Fruit fly (Drosophila melanogaster) whole organism, prepupa: Measurements from ENCODE around the gene CG17732.

Source experiments
- CG10631 ChIP-seq: fragments of 200-800 bp; sonication (Bioruptor generic); optimal IDR thresholded peaks from 2 replicates; lab custom pipeline; 2016; ENCODE audit warnings: missing biosample characterization, missing genetic modification characterization
- CG10669 ChIP-seq: fragments of 200-800 bp; sonication (Bioruptor generic); optimal IDR thresholded peaks from 3 replicates; lab custom pipeline; 2018; ENCODE audit warnings: missing biosample characterization, mild to moderate bottlenecking, missing genetic modification characterization, moderate library complexity
- CG11294 ChIP-seq: fragments of 200-800 bp; sonication (Bioruptor generic); IDR thresholded peaks from 2 replicates; pipeline ENCODE4 v1.3.6; 2022; ENCODE audit warnings: missing biosample characterization, missing genetic modification characterization
- CG11762 ChIP-seq: fragments of 200-800 bp; sonication (Bioruptor generic); optimal IDR thresholded peaks from 3 replicates; lab custom pipeline; 2016; ENCODE audit warnings: missing biosample characterization, missing genetic modification characterization; ENCODE audit not compliant: insufficient read depth
- CG15336 ChIP-seq: fragments of 200-800 bp; sonication (Bioruptor generic); IDR thresholded peaks from 2 replicates; pipeline ENCODE4 v1.3.6; 2022; ENCODE audit warnings: missing biosample characterization, missing genetic modification characterization
- CG1621 ChIP-seq: fragments of 200-800 bp; sonication (Bioruptor generic); optimal IDR thresholded peaks from 3 replicates; lab custom pipeline; 2018; ENCODE audit warnings: missing biosample characterization, mild to moderate bottlenecking, missing genetic modification characterization
- CG16779 ChIP-seq: fragments of 200-800 bp; sonication (Bioruptor generic); optimal IDR thresholded peaks from 3 replicates; lab custom pipeline; 2017; ENCODE audit warnings: missing biosample characterization, mild to moderate bottlenecking, missing genetic modification characterization
- CG3032 ChIP-seq: fragments of 200-800 bp; optimal IDR thresholded peaks from 2 replicates; lab custom pipeline; 2019; ENCODE audit warnings: missing biosample characterization, mild to moderate bottlenecking, missing genetic modification characterization, moderate library complexity
- CG31627 ChIP-seq: fragments of 200-800 bp; sonication (Bioruptor generic); optimal IDR thresholded peaks from 3 replicates; lab custom pipeline; 2016; ENCODE audit warnings: missing biosample characterization, missing genetic modification characterization
- CG3919 ChIP-seq: fragments of 200-800 bp; sonication (Bioruptor generic); optimal IDR thresholded peaks from 3 replicates; lab custom pipeline; 2016; ENCODE audit warnings: missing biosample characterization, missing genetic modification characterization
- CG6276 ChIP-seq: fragments of 200-800 bp; sonication (Bioruptor generic); optimal IDR thresholded peaks from 2 replicates; lab custom pipeline; 2017; ENCODE audit warnings: missing biosample characterization, mild to moderate bottlenecking, missing genetic modification characterization
- CG6808 ChIP-seq: fragments of 200-800 bp; sonication (Bioruptor generic); optimal IDR thresholded peaks from 3 replicates; lab custom pipeline; 2017; ENCODE audit warnings: missing biosample characterization, missing genetic modification characterization, mild to moderate bottlenecking, moderate library complexity, missing genetic modification reagents
- CG6854 ChIP-seq: fragments of 200-800 bp; sonication (Bioruptor generic); optimal IDR thresholded peaks from 2 replicates; lab custom pipeline; 2017; ENCODE audit warnings: missing biosample characterization, mild to moderate bottlenecking, missing genetic modification characterization
- CG7368 ChIP-seq: fragments of 200-800 bp; sonication (Bioruptor generic); optimal IDR thresholded peaks from 3 replicates; lab custom pipeline; 2016; ENCODE audit warnings: missing biosample characterization, missing genetic modification characterization
- CG8119 ChIP-seq: fragments of 200-800 bp; sonication (Bioruptor generic); IDR thresholded peaks from 3 replicates; pipeline ENCODE4 v1.3.6; 2022; ENCODE audit warnings: missing biosample characterization, missing genetic modification characterization
- CG8319 ChIP-seq: fragments of 200-800 bp; sonication (Bioruptor generic); optimal IDR thresholded peaks from 3 replicates; lab custom pipeline; 2016; ENCODE audit warnings: missing biosample characterization, missing genetic modification characterization
- CG9139 ChIP-seq: fragments of 200-800 bp; sonication (Bioruptor generic); optimal IDR thresholded peaks from 3 replicates; lab custom pipeline; 2017; ENCODE audit warnings: missing biosample characterization, mild to moderate bottlenecking, missing genetic modification characterization
- Eip75B ChIP-seq: fragments of 200-800 bp; sonication (Bioruptor generic); optimal IDR thresholded peaks from 3 replicates; lab custom pipeline; 2016; ENCODE audit warnings: missing biosample characterization, missing genetic modification characterization
- Eip78C ChIP-seq: fragments of 200-800 bp; sonication (Bioruptor generic); peaks from one replicate; lab custom pipeline; 2016; ENCODE audit warnings: missing biosample characterization, missing genetic modification characterization
- Eip93F ChIP-seq: fragments of 200-800 bp; sonication (Bioruptor generic); optimal IDR thresholded peaks from 2 replicates; lab custom pipeline; 2016; ENCODE audit warnings: missing biosample characterization, mild to moderate bottlenecking, missing genetic modification characterization
- Ets21C ChIP-seq: fragments of 200-800 bp; sonication (Bioruptor generic); optimal IDR thresholded peaks from 3 replicates; lab custom pipeline; 2016; ENCODE audit warnings: missing biosample characterization, missing genetic modification characterization
- Ets96B ChIP-seq: fragments of 200-800 bp; optimal IDR thresholded peaks from 2 replicates; lab custom pipeline; 2019; ENCODE audit warnings: missing biosample characterization, mild to moderate bottlenecking, missing genetic modification characterization, moderate library complexity
- Gug ChIP-seq: fragments of 200-800 bp; sonication (Bioruptor generic); IDR thresholded peaks from 2 replicates; pipeline ENCODE4 v1.3.6; 2022; ENCODE audit warnings: missing biosample characterization, missing genetic modification characterization
- Hr38 ChIP-seq: sonication (Bioruptor generic); optimal IDR thresholded peaks from 2 replicates; lab custom pipeline; 2016; ENCODE audit warnings: missing biosample characterization, missing genetic modification characterization
- Hr39 ChIP-seq: fragments of 200-800 bp; sonication (Bioruptor generic); optimal IDR thresholded peaks from 2 replicates; lab custom pipeline; 2016; ENCODE audit warnings: missing biosample characterization, missing genetic modification characterization
- Lpt ChIP-seq: fragments of 200-800 bp; sonication (Bioruptor generic); optimal IDR thresholded peaks from 3 replicates; lab custom pipeline; 2016; ENCODE audit warnings: missing biosample characterization, missing genetic modification characterization
- Met ChIP-seq: fragments of 200-800 bp; sonication (Bioruptor generic); optimal IDR thresholded peaks from 3 replicates; lab custom pipeline; 2016; ENCODE audit warnings: missing biosample characterization, missing genetic modification characterization
- OdsH ChIP-seq: fragments of 200-800 bp; sonication (Bioruptor generic); optimal IDR thresholded peaks from 3 replicates; lab custom pipeline; 2016; ENCODE audit warnings: missing biosample characterization, missing genetic modification characterization
- Sox102F ChIP-seq: fragments of 200-800 bp; sonication (Bioruptor generic); optimal IDR thresholded peaks from 2 replicates; lab custom pipeline; 2016; ENCODE audit warnings: missing biosample characterization, mild to moderate bottlenecking, missing genetic modification characterization
- Sox15 ChIP-seq: fragments of 200-800 bp; sonication (Bioruptor generic); optimal IDR thresholded peaks from 3 replicates; lab custom pipeline; 2016; ENCODE audit warnings: missing biosample characterization, missing genetic modification characterization
- achi ChIP-seq: fragments of 200-800 bp; sonication (Bioruptor generic); optimal IDR thresholded peaks from 3 replicates; lab custom pipeline; 2016; ENCODE audit warnings: missing biosample characterization, missing genetic modification characterization
- dsx ChIP-seq: fragments of 200-800 bp; optimal IDR thresholded peaks from 3 replicates; lab custom pipeline; 2019; ENCODE audit warnings: missing biosample characterization, mild to moderate bottlenecking, missing genetic modification characterization, moderate library complexity; ENCODE audit not compliant: poor library complexity, severe bottlenecking
- eg ChIP-seq: fragments of 200-800 bp; sonication (Bioruptor generic); IDR thresholded peaks from 3 replicates; pipeline ENCODE4 v1.3.6; 2022; ENCODE audit warnings: missing biosample characterization, missing genetic modification characterization
- esn ChIP-seq: fragments of 200-800 bp; sonication (Bioruptor generic); optimal IDR thresholded peaks from 2 replicates; lab custom pipeline; 2016; ENCODE audit warnings: missing biosample characterization, mild to moderate bottlenecking, missing genetic modification characterization, moderate library complexity
- fd59A ChIP-seq: fragments of 200-800 bp; sonication (Bioruptor generic); optimal IDR thresholded peaks from 2 replicates; lab custom pipeline; 2017; ENCODE audit warnings: missing biosample characterization, mild to moderate bottlenecking, missing genetic modification characterization, missing genetic modification reagents
- fkh ChIP-seq: fragments of 200-800 bp; sonication (Bioruptor generic); optimal IDR thresholded peaks from 3 replicates; lab custom pipeline; 2017; ENCODE audit warnings: missing biosample characterization, mild to moderate bottlenecking, missing genetic modification characterization, moderate library complexity
- lz ChIP-seq: fragments of 200-800 bp; sonication (Bioruptor generic); optimal IDR thresholded peaks from 3 replicates; lab custom pipeline; 2016; ENCODE audit warnings: missing biosample characterization, missing genetic modification characterization
- net ChIP-seq: fragments of 200-800 bp; sonication (Bioruptor generic); optimal IDR thresholded peaks from 3 replicates; lab custom pipeline; 2016; ENCODE audit warnings: missing biosample characterization, missing genetic modification characterization
- spab ChIP-seq: fragments of 200-800 bp; sonication (Bioruptor generic); optimal IDR thresholded peaks from 2 replicates; lab custom pipeline; 2017; ENCODE audit warnings: missing biosample characterization, mild to moderate bottlenecking, missing genetic modification characterization, missing genetic modification reagents
- ss ChIP-seq, 2 experiments: fragments of 200-800 bp; sonication (Bioruptor generic); optimal IDR thresholded peaks; 2 replicates in 1 of 2; 3 replicates in 1 of 2; lab custom pipeline; 2017 to 2018; ENCODE audit warnings: mild to moderate bottlenecking in 2 of 2, missing biosample characterization in 2 of 2, missing genetic modification characterization in 2 of 2, moderate library complexity in 1 of 2
- svp ChIP-seq: fragments of 200-800 bp; sonication (Bioruptor generic); peaks from one replicate; lab custom pipeline; 2016; ENCODE audit warnings: missing biosample characterization, missing genetic modification characterization
- topi ChIP-seq: fragments of 200-800 bp; sonication (Bioruptor generic); optimal IDR thresholded peaks from 3 replicates; lab custom pipeline; 2016; ENCODE audit warnings: missing biosample characterization, missing genetic modification characterization

The CG17732 gene

DNA sequence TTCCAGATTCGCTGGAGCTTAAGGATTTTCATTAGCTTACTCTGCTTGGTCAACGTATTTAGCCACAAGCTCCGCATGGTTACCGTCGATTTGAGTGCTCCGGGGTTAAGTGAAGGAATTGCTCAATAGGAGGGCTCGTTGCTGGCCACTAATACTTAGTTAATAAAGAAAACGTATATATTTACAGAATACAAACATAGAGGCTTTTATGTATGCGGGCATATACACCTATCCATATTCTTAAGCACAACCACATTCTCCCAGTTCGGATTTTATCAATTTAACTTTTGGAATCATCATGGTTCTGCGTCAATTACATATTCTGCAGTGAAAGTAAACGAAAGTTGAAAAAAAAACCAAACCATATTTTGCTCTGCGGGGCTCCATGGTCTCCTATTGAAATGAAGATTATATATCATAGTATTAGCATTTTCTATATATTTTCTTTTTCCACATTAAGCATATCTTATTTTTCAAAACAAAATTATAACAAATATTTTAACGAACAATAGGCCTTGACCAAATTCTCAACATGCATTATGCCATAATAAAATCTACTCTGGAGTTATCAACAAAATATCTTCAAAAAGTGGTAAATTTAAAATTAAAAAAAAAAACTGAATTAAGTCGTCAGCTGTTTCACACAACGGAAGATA, 18.7 kb downstream of the CG17732 start, which contains the start of the genes Tom20 and Gabat:
Gene Tom20 (plus strand): TSS at position 564 of the 656 bp plus-strand sequence.
Gene Gabat (minus strand): TSS at position 606 of the 656 bp plus-strand sequence.
- TF ChIP-seq Eip78C (GFP tag; lab: Kevin White, UChicago) = peak; percentile 68
- TF ChIP-seq eg (GFP tag; lab: Robert Waterston, UW) = no peak
- TF ChIP-seq, all 60 proteins: peak for 1

DNA sequence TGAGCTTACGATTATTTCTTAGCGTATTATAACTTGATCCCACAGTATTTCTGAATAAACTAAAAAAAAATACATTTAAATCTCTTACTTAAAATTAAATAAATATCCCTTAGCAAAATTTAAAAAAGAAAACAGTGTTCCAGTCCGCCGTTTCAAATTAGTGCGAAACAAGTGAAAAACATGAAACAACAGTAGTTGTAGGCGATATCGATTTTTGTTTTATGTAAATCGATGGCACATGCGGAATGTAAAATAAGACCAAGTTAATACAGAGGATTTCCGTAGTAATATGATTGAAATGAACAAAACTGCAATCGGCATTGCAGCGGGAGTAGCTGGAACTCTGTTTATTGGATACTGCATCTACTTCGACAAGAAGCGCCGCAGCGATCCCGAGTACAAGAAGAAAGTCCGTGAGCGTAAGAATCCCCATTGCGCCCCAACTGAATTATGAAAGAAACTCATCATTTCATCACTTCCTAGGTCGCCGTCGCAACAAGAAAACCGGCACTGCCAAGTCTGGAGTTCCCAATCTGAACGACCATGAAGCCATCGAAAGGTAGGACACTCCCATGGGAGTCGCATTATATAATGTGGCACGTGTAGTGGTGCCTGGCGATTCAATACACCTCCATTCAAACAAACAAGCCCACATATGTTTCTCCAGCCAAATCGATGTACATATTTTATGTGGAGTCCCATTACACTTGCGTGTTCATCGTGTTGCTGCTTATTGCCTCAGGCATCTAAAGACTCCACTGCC, 19.6 kb downstream of the CG17732 start:
- TF ChIP-seq esn (GFP tag; lab: Kevin White, UChicago) (no peak), Eip78C (GFP tag; lab: Kevin White, UChicago) (peak; percentile 26), svp (GFP tag; lab: Kevin White, UChicago) (no peak), fd59A (GFP tag; lab: Kevin White, UChicago) (no peak)

DNA sequence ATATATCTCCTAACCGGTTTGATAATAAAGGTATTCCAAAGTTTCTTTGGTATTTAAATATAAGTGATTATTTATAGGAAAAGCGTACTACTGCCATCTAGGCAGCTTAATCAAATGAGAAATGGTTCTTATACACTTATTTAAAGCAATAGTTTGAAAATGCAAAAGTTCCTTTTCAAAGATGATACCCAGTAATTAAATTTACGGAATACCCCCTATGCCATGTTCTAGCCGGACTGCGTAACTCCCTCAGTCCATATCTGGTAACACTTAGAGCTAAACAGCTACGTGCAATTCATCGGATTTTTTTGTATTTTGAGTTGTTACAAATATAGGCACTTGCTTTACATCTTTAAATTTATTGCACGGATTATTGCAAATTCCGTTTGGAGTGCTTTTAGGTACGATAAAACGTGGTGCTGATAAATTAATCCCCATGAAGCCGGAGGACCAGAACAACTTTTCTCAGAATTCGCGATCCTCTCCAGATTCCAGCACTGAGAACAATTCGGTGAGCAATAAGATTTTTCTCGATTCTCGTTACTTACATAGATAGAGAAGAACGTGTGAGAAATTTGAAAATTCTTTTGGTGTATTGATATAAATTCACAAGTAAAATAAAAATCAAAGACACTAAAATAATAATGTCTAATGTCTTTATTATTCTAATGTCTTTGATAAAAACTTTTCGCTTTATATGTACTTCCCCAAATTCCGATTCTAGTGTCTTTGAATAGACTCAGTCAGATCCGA, 21.2 kb downstream of the CG17732 start, which contains the start of gene CG7668:
Gene CG7668 (plus strand): TSS at position 255 of the 753 bp plus-strand sequence.
- TF ChIP-seq CG10669 (GFP tag; lab: Kevin White, UChicago) (peak; percentile 87), svp (GFP tag; lab: Kevin White, UChicago) (no peak), CG6854 (GFP tag; lab: Kevin White, UChicago) (peak; percentile 75), Met (GFP tag; lab: Kevin White, UChicago) (peak; percentile 92), net (peak; percentile 92), ss (GFP tag; optimal IDR thresholded peaks at IDR 0.05; lab: Kevin White, UChicago) (peak; percentile 80 to 88), topi (GFP tag; lab: Kevin White, UChicago) (peak; percentile 93), CG11762 (GFP tag; lab: Kevin White, UChicago) (peak; percentile 85), CG8319 (peak; percentile 82), Eip93F (GFP tag; lab: Kevin White, UChicago) (peak; percentile 82), Eip78C (GFP tag; lab: Kevin White, UChicago) (peak; percentile 97), dsx (GFP tag; lab: Kevin White, UChicago) (peak; percentile 91), fkh (GFP tag; lab: Kevin White, UChicago) (peak; percentile 55), CG15336 (GFP tag; lab: Robert Waterston, UW) (peak; percentile 92), CG16779 (tag; lab: Kevin White, UChicago) (no peak), OdsH (peak; percentile 92), Sox102F (peak; percentile 91), CG6808 (GFP tag; lab: Kevin White, UChicago) (peak; percentile 87), CG31627 (GFP tag; lab: Kevin White, UChicago) (peak; percentile 94), CG3919 (GFP tag; lab: Kevin White, UChicago) (peak; percentile 93), CG3032 (tag; lab: Kevin White, UChicago) (peak; percentile 92), Hr39 (GFP tag; lab: Kevin White, UChicago) (peak; percentile 92), CG9139 (peak; percentile 83), Eip75B (peak; percentile 92), CG11294 (GFP tag; lab: Robert Waterston, UW) (no peak; the same call in 1 of the 2 replicates), spab (GFP tag; lab: Kevin White, UChicago) (peak; percentile 81), lz (GFP tag; lab: Kevin White, UChicago) (peak; percentile 93), Ets21C (GFP tag; lab: Kevin White, UChicago) (peak; percentile 88), Sox15 (GFP tag; lab: Kevin White, UChicago) (peak; percentile 87), Lpt (GFP tag; lab: Kevin White, UChicago) (peak; percentile 84), CG8119 (peak; percentile 92), Ets96B (tag; lab: Kevin White, UChicago) (peak; percentile 93), Gug (GFP tag; lab: Robert Waterston, UW) (peak; percentile 84), esn (GFP tag; lab: Kevin White, UChicago) (peak; percentile 96), achi (peak; percentile 89), CG1621 (tag; lab: Kevin White, UChicago) (peak; percentile 89), CG7368 (GFP tag; lab: Kevin White, UChicago) (peak; percentile 84), CG6276 (GFP tag; lab: Kevin White, UChicago) (peak; percentile 90), CG10631 (GFP tag; lab: Kevin White, UChicago) (peak; percentile 89), Hr38 (no peak)
